Fruit fly (Drosophila melanogaster): ENCODE measurements around the gene FRG1.

DNA sequence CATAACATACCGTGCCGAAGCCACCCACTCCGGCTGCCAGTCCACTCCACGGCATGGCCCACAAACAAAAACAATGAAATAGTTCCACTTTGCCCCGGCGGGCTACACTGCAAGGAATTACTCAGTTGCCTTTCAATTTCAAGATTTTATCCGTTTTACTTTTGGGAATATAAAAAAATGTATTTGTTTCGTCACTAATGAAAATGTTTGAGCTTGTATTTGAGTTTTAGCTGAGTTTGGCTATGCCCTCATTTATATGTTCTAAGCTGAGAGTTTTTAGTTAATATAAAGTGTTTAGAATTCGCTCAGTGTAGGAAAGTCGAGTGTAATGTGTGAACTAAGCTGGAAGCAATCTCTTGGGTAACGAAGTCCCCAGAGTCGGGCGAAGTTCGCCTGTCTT, 20.2 kb downstream of the FRG1 start:
- TF ChIP-seq Dll (optimal IDR thresholded peaks at IDR 0.05) (no peak), pan (optimal IDR thresholded peaks at IDR 0.05) (no peak)

All from whole organism.